Worm (Caenorhabditis elegans): ENCODE data around the gene W03C9.5.

Gene W03C9.5

ce11 chrII:11935266-11935665, 32.1 kb downstream of the W03C9.5 start, which contains the start of gene lin-29:
lin-29 (minus strand) TSS chrII:11935343.
- TF ChIP-seq unc-62 (GFP tag; optimal IDR thresholded peaks at IDR 0.05): no peak

- TF ChIP-seq unc-62 (GFP tag; optimal IDR thresholded peaks at IDR 0.05): no peak
Observed at ce11 chrII:11930132-11930531, 37.2 kb downstream of the W03C9.5 start.

- no peak for TF ChIP-seq unc-62 (GFP tag; optimal IDR thresholded peaks at IDR 0.05)
Observed at ce11 chrII:11928752-11929151, 38.6 kb downstream of the W03C9.5 start.

- no peak for TF ChIP-seq unc-62 (GFP tag; optimal IDR thresholded peaks at IDR 0.05)
Observed at ce11 chrII:11926501-11926900, 40.8 kb downstream of the W03C9.5 start.

- no peak for TF ChIP-seq unc-62 (GFP tag; optimal IDR thresholded peaks at IDR 0.05)
Observed at ce11 chrII:11925203-11925602, 42.1 kb downstream of the W03C9.5 start.

- TF ChIP-seq unc-62 (GFP tag; optimal IDR thresholded peaks at IDR 0.05): no peak
Observed at ce11 chrII:11923620-11924298, 43.6 kb downstream of the W03C9.5 start.

ce11 chrII:11922757-11923538, 44.4 kb downstream of the W03C9.5 start:
- TF ChIP-seq unc-62 (GFP tag; optimal IDR thresholded peaks at IDR 0.05): no peak

ce11 chrII:11917530-11917952, 49.8 kb downstream of the W03C9.5 start:
- no peak for TF ChIP-seq unc-62 (GFP tag; optimal IDR thresholded peaks at IDR 0.05)

- TF ChIP-seq unc-62 (GFP tag; optimal IDR thresholded peaks at IDR 0.05): no peak
Observed at ce11 chrII:11916945-11917344, 50.4 kb downstream of the W03C9.5 start.
